ENCODE assay signal across 2 worm cellular contexts in genomic region chrX:8116157-8116556, ce11.
TF ChIP-seq lines count a peak whose summit lies in the region.

TSS of gene hlh-8 (plus strand) at chrX:8116457.

TF ChIP-seq in whole organism, L1 larva, 84 proteins besides CTCF, POLR2A, EP300 and RAD21:
- TF ChIP-seq nhr-84 (tag; optimal IDR thresholded peaks at IDR 0.05; lab: Kevin White, UChicago): no peak
- no peak for TF ChIP-seq sptf-1 (tag; optimal IDR thresholded peaks at IDR 0.05; lab: Kevin White, UChicago)
- no peak for TF ChIP-seq egl-27 (tag; optimal IDR thresholded peaks at IDR 0.05; lab: Kevin White, UChicago)
- TF ChIP-seq nhr-85 (tag; lab: Kevin White, UChicago): peak; percentile 58
- TF ChIP-seq mab-9 (GFP tag; IDR thresholded peaks at IDR 0.05; lab: Robert Waterston, UW): no peak
- TF ChIP-seq fkh-10 (GFP tag; optimal IDR thresholded peaks at IDR 0.05; lab: Kevin White, UChicago): no peak
- TF ChIP-seq elt-2 (tag; optimal IDR thresholded peaks at IDR 0.05; lab: Kevin White, UChicago): no peak

TF ChIP-seq in whole organism, late embryonic, 69 proteins besides CTCF, POLR2A, EP300 and RAD21:
- TF ChIP-seq nfya-1 (tag; optimal IDR thresholded peaks at IDR 0.05; lab: Kevin White, UChicago): no peak
- no peak for TF ChIP-seq elt-4 (tag; optimal IDR thresholded peaks at IDR 0.05; lab: Kevin White, UChicago)
- no peak for TF ChIP-seq ceh-31 (tag; optimal IDR thresholded peaks at IDR 0.05; lab: Kevin White, UChicago)
- no peak for TF ChIP-seq unc-42 (tag; optimal IDR thresholded peaks at IDR 0.05; lab: Kevin White, UChicago)
- TF ChIP-seq che-1 (tag; optimal IDR thresholded peaks at IDR 0.05; lab: Kevin White, UChicago): no peak
- peak; percentile 49 for TF ChIP-seq hlh-8 (tag; optimal IDR thresholded peaks at IDR 0.05; lab: Kevin White, UChicago)
- no peak for TF ChIP-seq fax-1 (tag; optimal IDR thresholded peaks at IDR 0.05; lab: Kevin White, UChicago)
- TF ChIP-seq ceh-18 (tag; optimal IDR thresholded peaks at IDR 0.05; lab: Kevin White, UChicago): no peak
- no peak for TF ChIP-seq hlh-15 (tag; optimal IDR thresholded peaks at IDR 0.05; lab: Kevin White, UChicago)
TF ChIP-seq in whole organism, late embryonic: peak in this region for 1.
